Fruit fly (Drosophila melanogaster) whole organism, embryonic: ENCODE measurements around the gene Ice2.

Experiments used
- Atf6 ChIP-seq: fragments of 200-800 bp; sonication (Bioruptor generic); IDR thresholded peaks from 2 replicates; pipeline ENCODE4 v1.3.6; 2022; ENCODE audit warnings: missing biosample characterization, missing genetic modification characterization
- Awh ChIP-seq: fragments of 200-800 bp; sonication (Bioruptor generic); IDR thresholded peaks from 2 replicates; pipeline ENCODE4, ENCODE4 v1.3.6; 2022; ENCODE audit warnings: missing biosample characterization, missing genetic modification characterization
- CG10267 ChIP-seq: fragments of 200-800 bp; sonication (Bioruptor generic); optimal IDR thresholded peaks from 2 replicates; lab custom pipeline; 2018; ENCODE audit warnings: missing biosample characterization, mild to moderate bottlenecking, missing genetic modification characterization, moderate library complexity
- CG12391 ChIP-seq: fragments of 200-800 bp; sonication (Bioruptor generic); optimal IDR thresholded peaks from 3 replicates; lab custom pipeline; 2018; ENCODE audit warnings: missing biosample characterization, mild to moderate bottlenecking, missing genetic modification characterization, moderate library complexity
- CG13287 ChIP-seq: fragments of 200-800 bp; sonication (Bioruptor generic); IDR thresholded peaks from 2 replicates; pipeline ENCODE4 v1.3.6; 2022; ENCODE audit warnings: missing biosample characterization, missing genetic modification characterization; ENCODE audit not compliant: partially characterized antibody
- CG15073 ChIP-seq: fragments of 200-800 bp; sonication (Bioruptor generic); optimal IDR thresholded peaks from 2 replicates; lab custom pipeline; 2016; ENCODE audit warnings: missing biosample characterization, missing genetic modification characterization
- CG15601 ChIP-seq: fragments of 200-800 bp; sonication (Bioruptor generic); optimal IDR thresholded peaks from 3 replicates; lab custom pipeline; 2019; ENCODE audit warnings: missing biosample characterization, mild to moderate bottlenecking, missing genetic modification characterization, moderate library complexity
- CG15696 ChIP-seq: fragments of 200-800 bp; sonication (Bioruptor generic); optimal IDR thresholded peaks from 2 replicates; lab custom pipeline; 2019; ENCODE audit warnings: missing biosample characterization, mild to moderate bottlenecking, missing genetic modification characterization, moderate library complexity
- CG1602 ChIP-seq: fragments of 200-800 bp; sonication (Bioruptor generic); optimal IDR thresholded peaks from 3 replicates; lab custom pipeline; 2016; ENCODE audit warnings: missing biosample characterization, missing genetic modification characterization
- CG1603 ChIP-seq: fragments of 200-800 bp; sonication (Bioruptor generic); optimal IDR thresholded peaks from 2 replicates; lab custom pipeline; 2019; ENCODE audit warnings: missing biosample characterization, mild to moderate bottlenecking, missing genetic modification characterization, moderate library complexity
- CG17385 ChIP-seq: fragments of 200-800 bp; sonication (Bioruptor generic); optimal IDR thresholded peaks from 3 replicates; lab custom pipeline; 2018; ENCODE audit warnings: missing biosample characterization, mild to moderate bottlenecking, missing genetic modification characterization
- CG17912 ChIP-seq: fragments of 200-800 bp; sonication (Bioruptor generic); optimal IDR thresholded peaks from 2 replicates; lab custom pipeline; 2018; ENCODE audit warnings: missing biosample characterization, mild to moderate bottlenecking, missing genetic modification characterization
- CG2129 ChIP-seq: fragments of 200-800 bp; sonication (Bioruptor generic); IDR thresholded peaks from 2 replicates; pipeline ENCODE4 v1.3.6; 2022; ENCODE audit warnings: missing biosample characterization, missing genetic modification characterization; ENCODE audit not compliant: partially characterized antibody
- CG2889 ChIP-seq: fragments of 200-800 bp; sonication (Bioruptor generic); IDR thresholded peaks from 3 replicates; pipeline ENCODE4 v1.3.6; 2022; ENCODE audit warnings: missing biosample characterization, missing genetic modification characterization
- CG30431 ChIP-seq: fragments of 200-800 bp; sonication (Bioruptor generic); optimal IDR thresholded peaks from 2 replicates; lab custom pipeline; 2017; ENCODE audit warnings: missing biosample characterization, missing genetic modification characterization
- CG4730 ChIP-seq: fragments of 200-800 bp; sonication (Bioruptor generic); IDR thresholded peaks from 2 replicates; pipeline ENCODE4 v1.3.6; 2022; ENCODE audit warnings: missing biosample characterization, missing genetic modification characterization
- CG4820 ChIP-seq: fragments of 200-800 bp; sonication (Bioruptor generic); optimal IDR thresholded peaks from 3 replicates; lab custom pipeline; 2016; ENCODE audit warnings: missing biosample characterization, missing genetic modification characterization
- CG7839 ChIP-seq: fragments of 200-800 bp; sonication (Bioruptor generic); optimal IDR thresholded peaks from 3 replicates; lab custom pipeline; 2018; ENCODE audit warnings: missing biosample characterization, mild to moderate bottlenecking, missing genetic modification characterization, moderate library complexity
- CG9797 ChIP-seq: fragments of 200-800 bp; sonication (Bioruptor generic); optimal IDR thresholded peaks from 3 replicates; lab custom pipeline; 2018; ENCODE audit warnings: missing biosample characterization, mild to moderate bottlenecking, missing genetic modification characterization
- CHES-1-like ChIP-seq: fragments of 200-800 bp; sonication (Bioruptor generic); optimal IDR thresholded peaks from 2 replicates; lab custom pipeline; 2016; ENCODE audit warnings: missing biosample characterization, missing genetic modification characterization
- Camta ChIP-seq: fragments of 200-800 bp; sonication (Bioruptor generic); optimal IDR thresholded peaks from 2 replicates; lab custom pipeline; 2016; ENCODE audit warnings: missing biosample characterization, missing genetic modification characterization
- Chrac-16 ChIP-seq: fragments of 200-800 bp; sonication (Bioruptor generic); optimal IDR thresholded peaks from 3 replicates; lab custom pipeline; 2016; ENCODE audit warnings: missing biosample characterization, missing genetic modification characterization
- CoRest ChIP-seq: fragments of 200-800 bp; sonication (Bioruptor generic); optimal IDR thresholded peaks from 3 replicates; lab custom pipeline; 2018; ENCODE audit warnings: missing biosample characterization, mild to moderate bottlenecking, missing genetic modification characterization, moderate library complexity
- Deaf1 ChIP-seq: fragments of 200-800 bp; optimal IDR thresholded peaks from 3 replicates; lab custom pipeline; 2019; ENCODE audit warnings: missing biosample characterization, mild to moderate bottlenecking, missing genetic modification characterization, moderate library complexity
- Dll ChIP-seq: fragments of 200-800 bp; sonication (Bioruptor generic); IDR thresholded peaks from 4 replicates; pipeline ENCODE4 v1.3.6; 2022; ENCODE audit warnings: missing biosample characterization, missing genetic modification characterization; ENCODE audit not compliant: partially characterized antibody
- Elba2 ChIP-seq: fragments of 200-800 bp; sonication (Bioruptor generic); optimal IDR thresholded peaks from 3 replicates; lab custom pipeline; 2016; ENCODE audit warnings: missing biosample characterization, missing genetic modification characterization
- HmgD ChIP-seq: fragments of 200-800 bp; sonication (Bioruptor generic); optimal IDR thresholded peaks from 3 replicates; lab custom pipeline; 2016; ENCODE audit warnings: missing biosample characterization, missing genetic modification characterization
- Mrtf ChIP-seq: fragments of 200-800 bp; sonication (Bioruptor generic); IDR thresholded peaks from 3 replicates; pipeline ENCODE4 v1.3.6; 2022; ENCODE audit warnings: missing biosample characterization, missing genetic modification characterization
- Oaz ChIP-seq: fragments of 200-800 bp; sonication (Bioruptor generic); IDR thresholded peaks from 2 replicates; pipeline ENCODE4 v1.3.6; 2022; ENCODE audit warnings: missing biosample characterization, missing genetic modification characterization
- Pdp1 ChIP-seq, 2 experiments: fragments of 200-800 bp; sonication (Bioruptor generic); optimal IDR thresholded peaks; 3 replicates each; lab custom pipeline; 2016; ENCODE audit warnings: missing biosample characterization in 2 of 2, missing genetic modification characterization in 2 of 2, mild to moderate bottlenecking in 1 of 2, moderate library complexity in 1 of 2
- Ravus ChIP-seq: fragments of 200-800 bp; sonication (Bioruptor generic); IDR thresholded peaks from 2 replicates; pipeline ENCODE4 v1.3.6; 2022; ENCODE audit warnings: missing biosample characterization, missing genetic modification characterization
- Sox102F ChIP-seq: fragments of 200-800 bp; sonication (Bioruptor generic); optimal IDR thresholded peaks from 2 replicates; lab custom pipeline; 2018; ENCODE audit warnings: missing biosample characterization, mild to moderate bottlenecking, missing genetic modification characterization, moderate library complexity
- Sry-β ChIP-seq: fragments of 200-800 bp; sonication (Bioruptor generic); optimal IDR thresholded peaks from 2 replicates; lab custom pipeline; 2018; ENCODE audit warnings: missing biosample characterization, mild to moderate bottlenecking, missing genetic modification characterization, moderate library complexity
- Tbp ChIP-seq: fragments of >200 bp; optimal IDR thresholded peaks from 2 replicates; lab custom pipeline; 2018; ENCODE audit warnings: missing biosample characterization, missing genetic modification characterization
- caup ChIP-seq: fragments of 200-800 bp; sonication (Bioruptor generic); optimal IDR thresholded peaks from 3 replicates; lab custom pipeline; 2017; ENCODE audit warnings: missing biosample characterization, mild to moderate bottlenecking, missing genetic modification characterization, moderate library complexity; ENCODE audit not compliant: severe bottlenecking
- cg ChIP-seq: fragments of 200-800 bp; sonication (Bioruptor generic); optimal IDR thresholded peaks from 3 replicates; lab custom pipeline; 2019; ENCODE audit warnings: missing biosample characterization, mild to moderate bottlenecking, missing genetic modification characterization, moderate library complexity
- eyg ChIP-seq: fragments of 200-800 bp; sonication (Bioruptor generic); optimal IDR thresholded peaks from 3 replicates; lab custom pipeline; 2016; ENCODE audit warnings: missing biosample characterization, missing genetic modification characterization
- fd96Cb ChIP-seq: fragments of 200-800 bp; sonication (Bioruptor generic); optimal IDR thresholded peaks from 2 replicates; lab custom pipeline; 2018; ENCODE audit warnings: missing biosample characterization, mild to moderate bottlenecking, missing genetic modification characterization, moderate library complexity
- jumu ChIP-seq: fragments of 200-800 bp; sonication (Bioruptor generic); optimal IDR thresholded peaks from 3 replicates; lab custom pipeline; 2016; ENCODE audit warnings: missing biosample characterization, missing genetic modification characterization
- lmd ChIP-seq: fragments of 200-800 bp; sonication (Bioruptor generic); IDR thresholded peaks from 2 replicates; pipeline ENCODE4 v1.3.6; 2022; ENCODE audit warnings: missing biosample characterization, missing genetic modification characterization
- otp ChIP-seq: fragments of 200-800 bp; sonication (Bioruptor generic); IDR thresholded peaks from 3 replicates; pipeline ENCODE4, ENCODE4 v1.3.6; 2022; ENCODE audit warnings: missing biosample characterization, missing genetic modification characterization
- pita ChIP-seq: fragments of 200-800 bp; sonication (Bioruptor generic); optimal IDR thresholded peaks from 2 replicates; lab custom pipeline; 2017; ENCODE audit warnings: missing biosample characterization, mild to moderate bottlenecking, missing genetic modification characterization
- psq ChIP-seq: fragments of 200-800 bp; sonication (Bioruptor generic); optimal IDR thresholded peaks from 2 replicates; lab custom pipeline; 2017; ENCODE audit warnings: missing biosample characterization, missing genetic modification characterization
- pum ChIP-seq: fragments of 200-800 bp; sonication (Bioruptor generic); optimal IDR thresholded peaks from 2 replicates; lab custom pipeline; 2016; ENCODE audit warnings: missing biosample characterization, missing genetic modification characterization
- schlank ChIP-seq: fragments of 200-800 bp; sonication (Bioruptor generic); optimal IDR thresholded peaks from 2 replicates; lab custom pipeline; 2018; ENCODE audit warnings: missing biosample characterization, mild to moderate bottlenecking, missing genetic modification characterization
- sd ChIP-seq: fragments of 200-800 bp; sonication (Bioruptor generic); optimal IDR thresholded peaks from 3 replicates; lab custom pipeline; 2018; ENCODE audit warnings: missing biosample characterization, mild to moderate bottlenecking, missing genetic modification characterization, moderate library complexity
- sqz ChIP-seq: fragments of 200-800 bp; sonication (Bioruptor generic); optimal IDR thresholded peaks from 3 replicates; lab custom pipeline; 2018; ENCODE audit warnings: missing biosample characterization, mild to moderate bottlenecking, missing genetic modification characterization
- twi ChIP-seq: fragments of 200-800 bp; optimal IDR thresholded peaks from 2 replicates; lab custom pipeline; 2019; ENCODE audit warnings: missing biosample characterization, mild to moderate bottlenecking, missing genetic modification characterization, moderate library complexity
- yki ChIP-seq: fragments of >200 bp; optimal IDR thresholded peaks from 3 replicates; lab custom pipeline; 2018
- zen ChIP-seq: fragments of 200-800 bp; sonication (Bioruptor generic); optimal IDR thresholded peaks from 3 replicates; lab custom pipeline; 2018; ENCODE audit warnings: missing biosample characterization, mild to moderate bottlenecking, missing genetic modification characterization, moderate library complexity

The Ice2 gene

dm6 chr3R:21097631-21098117 lies 32.3 kb upstream of the Ice2 start, which contains the start of gene RhoGAP93B (continued):
- TF ChIP-seq CG7839 (tag; lab: Kevin White, UChicago) (peak; percentile 76), yki (no peak), Awh (peak; percentile 89), otp (GFP tag; lab: Robert Waterston, UW) (peak; percentile 90), CG1603 (tag; lab: Kevin White, UChicago) (peak; percentile 86), caup (GFP tag; lab: Kevin White, UChicago) (peak; percentile 85), CG15696 (tag; lab: Kevin White, UChicago) (peak; percentile 90), psq (GFP tag; lab: Kevin White, UChicago) (peak; percentile 77), CG10267 (tag; lab: Kevin White, UChicago) (peak; percentile 85), CG15601 (tag; lab: Kevin White, UChicago) (peak; percentile 78), twi (tag; lab: Kevin White, UChicago) (peak; percentile 54), CG1602 (peak; percentile 74), Dll (GFP tag; lab: Robert Waterston, UW) (peak; percentile 100), Pdp1 (GFP tag; optimal IDR thresholded peaks at IDR 0.05; lab: Kevin White, UChicago) (peak; percentile 69 to 84), Elba2 (peak; percentile 55), zen (tag; lab: Kevin White, UChicago) (peak; percentile 86), Sry-β (GFP tag; lab: Kevin White, UChicago) (peak; percentile 17), lmd (GFP tag; lab: Robert Waterston, UW) (peak; percentile 87), CG13287 (peak; percentile 100), CG15073 (no peak), pita (no peak), fd96Cb (tag; lab: Kevin White, UChicago) (peak; percentile 77), CG17385 (GFP tag; lab: Kevin White, UChicago) (peak; percentile 7), Camta (GFP tag; lab: Kevin White, UChicago) (peak; percentile 76), CHES-1-like (GFP tag; lab: Kevin White, UChicago) (peak; percentile 95), CG2889 (peak; percentile 74; the same call in 2 of the 3 replicates), cg (GFP tag; lab: Kevin White, UChicago) (peak; percentile 24), Oaz (GFP tag; lab: Robert Waterston, UW) (peak; percentile 87), CG9797 (GFP tag; lab: Kevin White, UChicago) (peak; percentile 90), HmgD (peak; percentile 79), Chrac-16 (GFP tag; lab: Kevin White, UChicago) (peak; percentile 73), jumu (GFP tag; lab: Kevin White, UChicago) (peak; percentile 92), CG4730 (GFP tag; lab: Robert Waterston, UW) (peak; percentile 81), Tbp (no peak), Ravus (GFP tag; lab: Robert Waterston, UW) (peak; percentile 81), CG17912 (GFP tag; lab: Kevin White, UChicago) (peak; percentile 43), CoRest (tag; lab: Kevin White, UChicago) (peak; percentile 83), Sox102F (GFP tag; lab: Kevin White, UChicago) (peak; percentile 82), Atf6 (GFP tag; lab: Robert Waterston, UW) (peak; percentile 92), pum (GFP tag; lab: Kevin White, UChicago) (peak; percentile 84), CG12391 (tag; lab: Kevin White, UChicago) (peak; percentile 93), eyg (GFP tag; lab: Kevin White, UChicago) (peak; percentile 78), CG30431 (peak; percentile 39), Deaf1 (tag; lab: Kevin White, UChicago) (no peak), Mrtf (peak; percentile 85), schlank (tag; lab: Kevin White, UChicago) (no peak), sd (no peak), CG4820 (GFP tag; lab: Kevin White, UChicago) (peak; percentile 56), CG2129 (GFP tag; lab: Robert Waterston, UW) (peak; percentile 100), sqz (GFP tag; lab: Kevin White, UChicago) (no peak)
